Fruit fly (Drosophila melanogaster) Kc167 (cell line): ENCODE data around the gene Rbbp5.

Experiments used
- Myc ChIP-seq: fragments of >200 bp; optimal IDR thresholded peaks from 2 replicates; lab custom pipeline; 2017; ENCODE audit warnings: missing external identifiers
- Sin3A ChIP-seq: fragments of >200 bp; optimal IDR thresholded peaks from 2 replicates; lab custom pipeline; 2018; ENCODE audit warnings: missing external identifiers
- h ChIP-seq: fragments of >200 bp; optimal IDR thresholded peaks from 3 replicates; lab custom pipeline; 2018; ENCODE audit warnings: missing external identifiers
- insv ChIP-seq: fragments of >200 bp; optimal IDR thresholded peaks from 3 replicates; lab custom pipeline; 2018; ENCODE audit warnings: missing external identifiers
- psq ChIP-seq: fragments of >200 bp; optimal IDR thresholded peaks from 2 replicates; lab custom pipeline; 2017; ENCODE audit warnings: missing external identifiers
- ttk ChIP-seq: sonication (Bioruptor generic); optimal IDR thresholded peaks from 2 replicates; lab custom pipeline; 2017; ENCODE audit warnings: missing external identifiers

Gene Rbbp5

dm6 chr3L:20379496-20379895, 31.8 kb upstream of the Rbbp5 start:
- TF ChIP-seq insv (no peak), psq (lab: Kevin White, UChicago) (no peak)

- TF ChIP-seq h (lab: Kevin White, UChicago) (no peak), insv (no peak), ttk (lab: Kevin White, UChicago) (no peak), Sin3A (lab: Kevin White, UChicago) (no peak), Myc (no peak), psq (lab: Kevin White, UChicago) (no peak)
These were observed 28.8 kb upstream of the Rbbp5 start for dm6 chr3L:20376564-20376920.

- TF ChIP-seq insv = no peak
- no peak for TF ChIP-seq h (lab: Kevin White, UChicago)
- TF ChIP-seq Sin3A (lab: Kevin White, UChicago) = no peak
- no peak for TF ChIP-seq psq (lab: Kevin White, UChicago)
- TF ChIP-seq ttk (lab: Kevin White, UChicago) = no peak
- TF ChIP-seq Myc = no peak
These were observed 28.3 kb upstream of the Rbbp5 start, which contains the start of the genes Ide and RhoBTB for dm6 chr3L:20375878-20376563. Ide (minus strand) TSS chr3L:20375896. RhoBTB (plus strand) TSS chr3L:20376242.

- no peak for TF ChIP-seq insv
- TF ChIP-seq Sin3A (lab: Kevin White, UChicago) = no peak
- no peak for TF ChIP-seq psq (lab: Kevin White, UChicago)
- no peak for TF ChIP-seq ttk (lab: Kevin White, UChicago)
- TF ChIP-seq Myc = no peak
- no peak for TF ChIP-seq h (lab: Kevin White, UChicago)
These were observed 27.7 kb upstream of the Rbbp5 start for dm6 chr3L:20375467-20375866.

- TF ChIP-seq h (lab: Kevin White, UChicago) = no peak
These were observed 22.3 kb upstream of the Rbbp5 start, which contains the start of gene CG13247 for dm6 chr3L:20370013-20370412. CG13247 (plus strand) TSS chr3L:20370313.

dm6 chr3L:20366674-20367372, 19.1 kb upstream of the Rbbp5 start, which contains the start of the genes Toll-9 and in:
Toll-9 (minus strand) TSS chr3L:20366724.
in (plus strand) TSS chr3L:20367198.
- TF ChIP-seq psq (lab: Kevin White, UChicago) (no peak), Myc (no peak), Sin3A (lab: Kevin White, UChicago) (no peak), insv (no peak), h (lab: Kevin White, UChicago) (no peak), ttk (lab: Kevin White, UChicago) (no peak)

- TF ChIP-seq h (lab: Kevin White, UChicago) = no peak
- TF ChIP-seq insv = no peak
- no peak for TF ChIP-seq Myc
- no peak for TF ChIP-seq psq (lab: Kevin White, UChicago)
These were observed 18.3 kb upstream of the Rbbp5 start for dm6 chr3L:20366074-20366473.

- no peak for TF ChIP-seq Myc
- TF ChIP-seq h (lab: Kevin White, UChicago) = no peak
- TF ChIP-seq insv = no peak
- TF ChIP-seq psq (lab: Kevin White, UChicago) = no peak
- no peak for TF ChIP-seq Sin3A (lab: Kevin White, UChicago)
- TF ChIP-seq ttk (lab: Kevin White, UChicago) = no peak
These were observed 13.6 kb upstream of the Rbbp5 start, which contains the start of gene Prim2 for dm6 chr3L:20361389-20361788. Prim2 (minus strand) TSS chr3L:20361585.

- TF ChIP-seq ttk (lab: Kevin White, UChicago) = no peak
- TF ChIP-seq insv = no peak
- no peak for TF ChIP-seq psq (lab: Kevin White, UChicago)
These were observed 10.5 kb upstream of the Rbbp5 start, which contains the start of gene CG5665 for dm6 chr3L:20358212-20358611. CG5665 (plus strand) TSS chr3L:20358512.

- TF ChIP-seq ttk (lab: Kevin White, UChicago) = no peak
- TF ChIP-seq Myc = no peak
- TF ChIP-seq Sin3A (lab: Kevin White, UChicago) = no peak
- no peak for TF ChIP-seq h (lab: Kevin White, UChicago)
- TF ChIP-seq insv = no peak
- TF ChIP-seq psq (lab: Kevin White, UChicago) = no peak
These were observed 8.9 kb upstream of the Rbbp5 start, which contains the start of gene kin17 for dm6 chr3L:20356613-20357012. kin17 (plus strand) TSS chr3L:20356807.

- TF ChIP-seq insv = no peak
- TF ChIP-seq Sin3A (lab: Kevin White, UChicago) = no peak
- TF ChIP-seq Myc = no peak
- no peak for TF ChIP-seq h (lab: Kevin White, UChicago)
- TF ChIP-seq ttk (lab: Kevin White, UChicago) = no peak
- no peak for TF ChIP-seq psq (lab: Kevin White, UChicago)
These were observed 7.1 kb upstream of the Rbbp5 start for dm6 chr3L:20354872-20355271.

- TF ChIP-seq psq (lab: Kevin White, UChicago) (no peak), ttk (lab: Kevin White, UChicago) (no peak), Sin3A (lab: Kevin White, UChicago) (no peak), Myc (no peak), h (lab: Kevin White, UChicago) (no peak), insv (no peak)
These were observed 6.6 kb upstream of the Rbbp5 start for dm6 chr3L:20354363-20354762.
